Worm (Caenorhabditis elegans): ENCODE results near the gene R03H10.4.
A peak's percentile ranks its signal among the peaks of the same experiment; 100 is the strongest.

The R03H10.4 gene

ce11 chrII:4130074-4130663 is 38.1 kb downstream of the R03H10.4 start:
- TF ChIP-seq hmbx-1 (tag; optimal IDR thresholded peaks at IDR 0.05) (peak; percentile 50), ceh-36 (tag; optimal IDR thresholded peaks at IDR 0.05) (peak; percentile 7)

ce11 chrII:4129450-4129849 is 38.9 kb downstream of the R03H10.4 start:
- no peak for TF ChIP-seq F13C5.2 (tag; optimal IDR thresholded peaks at IDR 0.05)
- no peak for TF ChIP-seq flt-1 (GFP tag; IDR thresholded peaks at IDR 0.05)
- no peak for TF ChIP-seq B0310.2 (tag; optimal IDR thresholded peaks at IDR 0.05)
- no peak for TF ChIP-seq pes-1 (GFP tag; IDR thresholded peaks at IDR 0.05)
- TF ChIP-seq scrt-1 (GFP tag; IDR thresholded peaks at IDR 0.05): no peak
- no peak for TF ChIP-seq tbx-11 (GFP tag; IDR thresholded peaks at IDR 0.05)
- TF ChIP-seq ama-1 (optimal IDR thresholded peaks at IDR 0.05): no peak
- no peak for TF ChIP-seq hnd-1 (tag; optimal IDR thresholded peaks at IDR 0.05)
- TF ChIP-seq ets-7 (tag; optimal IDR thresholded peaks at IDR 0.05): no peak
- no peak for TF ChIP-seq aly-1 (tag; optimal IDR thresholded peaks at IDR 0.05)
- TF ChIP-seq ceh-36 (tag; optimal IDR thresholded peaks at IDR 0.05): no peak
- TF ChIP-seq ceh-13 (GFP tag; optimal IDR thresholded peaks at IDR 0.05): no peak
- no peak for TF ChIP-seq hmbx-1 (tag; optimal IDR thresholded peaks at IDR 0.05)
- TF ChIP-seq tra-4 (tag; optimal IDR thresholded peaks at IDR 0.05): no peak
- no peak for TF ChIP-seq sea-1 (GFP tag; conservative IDR thresholded peaks at IDR 0.05)

ce11 chrII:4125239-4125638 is 43.1 kb downstream of the R03H10.4 start:
- TF ChIP-seq pes-1 (GFP tag; IDR thresholded peaks at IDR 0.05) (no peak), ceh-36 (tag; optimal IDR thresholded peaks at IDR 0.05) (no peak), hnd-1 (tag; optimal IDR thresholded peaks at IDR 0.05) (no peak), hmbx-1 (tag; optimal IDR thresholded peaks at IDR 0.05) (no peak), hmg-4 (GFP tag; optimal IDR thresholded peaks at IDR 0.05) (no peak), ama-1 (optimal IDR thresholded peaks at IDR 0.05) (no peak), B0310.2 (tag; optimal IDR thresholded peaks at IDR 0.05) (no peak), ets-7 (tag; optimal IDR thresholded peaks at IDR 0.05) (no peak), sea-1 (GFP tag; conservative IDR thresholded peaks at IDR 0.05) (no peak), F13C5.2 (tag; optimal IDR thresholded peaks at IDR 0.05) (no peak), tbx-11 (GFP tag; IDR thresholded peaks at IDR 0.05) (no peak), aly-1 (tag; optimal IDR thresholded peaks at IDR 0.05) (no peak), tbx-37 (GFP tag; conservative IDR thresholded peaks at IDR 0.05) (no peak), ceh-13 (GFP tag; optimal IDR thresholded peaks at IDR 0.05) (no peak), flt-1 (GFP tag; IDR thresholded peaks at IDR 0.05) (no peak), tra-4 (tag; optimal IDR thresholded peaks at IDR 0.05) (no peak)

- TF ChIP-seq ceh-36 (tag; optimal IDR thresholded peaks at IDR 0.05): no peak
- TF ChIP-seq B0310.2 (tag; optimal IDR thresholded peaks at IDR 0.05): no peak
- no peak for TF ChIP-seq tra-4 (tag; optimal IDR thresholded peaks at IDR 0.05)
These were observed 45.4 kb downstream of the R03H10.4 start for ce11 chrII:4122899-4123298.

ce11 chrII:4118508-4118907 is 49.8 kb downstream of the R03H10.4 start:
- TF ChIP-seq ets-7 (tag; optimal IDR thresholded peaks at IDR 0.05) (no peak), aly-1 (tag; optimal IDR thresholded peaks at IDR 0.05) (no peak), flt-1 (GFP tag; IDR thresholded peaks at IDR 0.05) (no peak), tra-4 (tag; optimal IDR thresholded peaks at IDR 0.05) (no peak), F13C5.2 (tag; optimal IDR thresholded peaks at IDR 0.05) (no peak), B0310.2 (tag; optimal IDR thresholded peaks at IDR 0.05) (no peak), scrt-1 (GFP tag; IDR thresholded peaks at IDR 0.05) (no peak), sea-1 (GFP tag; conservative IDR thresholded peaks at IDR 0.05) (no peak)
